Worm (Caenorhabditis elegans): ENCODE measurements around the gene F35B3.4.

DNA sequence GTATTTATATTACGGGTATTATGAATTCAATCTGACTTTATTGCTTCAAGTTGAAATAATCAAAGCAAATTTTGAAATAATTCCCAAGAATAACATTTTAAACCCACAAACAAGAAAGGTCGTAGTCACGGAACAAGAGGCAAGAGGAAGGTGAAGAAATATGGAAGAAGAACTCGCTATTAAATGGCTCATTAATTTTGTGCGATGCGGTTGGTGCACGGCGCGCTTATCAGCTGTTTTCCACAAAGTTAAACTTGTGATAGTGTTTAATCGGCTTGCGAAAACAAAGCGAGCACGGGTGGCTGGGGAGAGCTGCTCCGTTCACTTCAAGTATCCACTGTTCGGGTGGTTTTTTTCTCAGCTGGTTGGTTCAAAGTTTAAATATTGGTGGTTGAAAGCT is 46.2 kb upstream of the F35B3.4 start:
- TF ChIP-seq tbx-2 (tag; optimal IDR thresholded peaks at IDR 0.05) (no peak), nhr-25 (tag; optimal IDR thresholded peaks at IDR 0.05) (no peak), nhr-76 (tag; optimal IDR thresholded peaks at IDR 0.05) (no peak), sea-2 (GFP tag; optimal IDR thresholded peaks at IDR 0.05) (no peak), ztf-11 (tag; optimal IDR thresholded peaks at IDR 0.05) (no peak), egl-27 (tag; optimal IDR thresholded peaks at IDR 0.05) (no peak)

Measured in whole organism, L3 larva.